Worm (Caenorhabditis elegans) whole organism, L4 larva: ENCODE data around the gene Y53F4B.43.

Source experiments
- aly-2 ChIP-seq: sonication (generic microtip); optimal IDR thresholded peaks from 2 replicates; lab custom pipeline; 2018; ENCODE audit warnings: missing biosample characterization, missing genetic modification characterization
- lir-3 ChIP-seq: sonication (generic microtip); optimal IDR thresholded peaks from 2 replicates; lab custom pipeline; 2016; ENCODE audit warnings: mild to moderate bottlenecking, missing genetic modification characterization, missing compliant biosample characterization
- nhr-76 ChIP-seq: fragments of 150-350 bp; optimal IDR thresholded peaks from 2 replicates; lab custom pipeline; 2014; ENCODE audit warnings: missing biosample characterization, missing genetic modification characterization
- tra-1 ChIP-seq: fragments of 200-800 bp; sonication (Bioruptor generic); IDR thresholded peaks from 2 replicates; pipeline ENCODE4 v1.3.6; 2022; ENCODE audit warnings: missing genetic modification reagents, missing genetic modification characterization, missing compliant biosample characterization
- unc-62 ChIP-seq, 3 experiments: fragments of 150-350 bp in 1 of 3; sonication (generic microtip); optimal IDR thresholded peaks in 2 of 3; peaks in 1 of 3; 1 replicate in 1 of 3; 2 replicates in 2 of 3; lab custom pipeline; 2014 to 2017; ENCODE audit warnings: missing biosample characterization in 3 of 3, missing genetic modification characterization in 3 of 3, missing genetic modification reagents in 3 of 3, missing genotype in 1 of 3
- zag-1 ChIP-seq: fragments of 150-350 bp; optimal IDR thresholded peaks from 2 replicates; lab custom pipeline; 2014; ENCODE audit warnings: missing biosample characterization, missing genetic modification characterization

- TF ChIP-seq lir-3 (tag; lab: Kevin White, UChicago), result no peak
- no peak for TF ChIP-seq unc-62 (GFP tag; optimal IDR thresholded peaks at IDR 0.05 in 1 of 2; lab: Kevin White, UChicago)
- TF ChIP-seq unc-62 (tag; optimal IDR thresholded peaks at IDR 0.05; lab: Kevin White, UChicago), result no peak
- no peak for TF ChIP-seq nhr-76 (tag; lab: Kevin White, UChicago)
- TF ChIP-seq aly-2 (tag; lab: Kevin White, UChicago), result no peak
- no peak for TF ChIP-seq zag-1 (tag; lab: Kevin White, UChicago)
- no peak for TF ChIP-seq tra-1
These were observed 47.9 kb upstream of the Y53F4B.43 start for ce11 chrII:14940325-14940724.
